Fruit fly (Drosophila melanogaster): ENCODE results near the gene Unc-76.
A peak's percentile ranks its signal among the peaks of the same experiment; 100 is the strongest.

Unc-76 gene

DNA sequence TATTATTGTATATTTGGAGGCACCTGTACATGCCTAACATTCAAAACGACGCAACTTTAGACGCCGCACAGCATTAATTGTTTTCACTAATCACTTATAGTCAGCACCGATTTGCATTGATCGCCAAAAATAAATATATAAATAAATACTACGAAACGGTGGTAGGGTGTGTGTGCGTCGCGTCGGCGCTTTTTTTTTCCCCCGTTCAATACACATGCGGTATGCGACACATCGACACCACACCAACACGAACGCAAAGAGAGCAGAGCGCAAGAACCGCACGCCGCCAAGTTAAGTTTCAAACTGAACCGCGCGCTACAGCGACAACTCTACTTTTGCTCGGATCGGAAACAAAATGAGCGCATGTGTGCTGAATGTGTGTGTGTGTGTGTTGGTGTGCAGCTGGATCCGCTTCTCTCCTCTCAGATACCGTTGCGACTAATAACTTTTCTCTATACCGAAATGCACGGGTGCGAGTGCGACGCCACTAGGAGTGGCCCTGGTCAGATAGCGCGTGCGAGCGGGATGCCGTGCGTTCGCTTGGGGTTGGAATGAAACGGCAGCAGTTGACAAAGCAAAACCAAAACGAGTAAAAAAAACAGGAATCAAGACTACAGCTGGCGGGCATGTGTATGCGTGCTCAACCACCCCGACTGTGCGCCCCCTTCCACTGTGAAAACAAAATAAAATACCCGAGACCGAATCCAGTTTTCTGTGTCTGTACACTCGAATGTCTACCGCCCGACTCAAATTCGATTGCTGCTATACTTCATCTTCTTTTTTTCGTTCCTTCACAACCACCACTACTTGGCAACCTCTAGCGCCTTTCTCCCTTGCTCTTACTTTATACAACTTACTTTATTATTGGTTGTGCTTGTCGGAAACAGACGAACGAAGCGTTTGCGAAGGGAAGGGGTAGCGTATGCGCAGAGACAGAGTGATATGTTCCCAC is 42.9 kb downstream of the Unc-76 start, which contains the start of gene ph-d (continued):
- TF ChIP-seq BtbVII (GFP tag; optimal IDR thresholded peaks at IDR 0.05) (peak; percentile 44), Atf6 (GFP tag; IDR thresholded peaks at IDR 0.05) (peak; percentile 43), Sry-β (GFP tag; optimal IDR thresholded peaks at IDR 0.05) (no peak), twi (tag; optimal IDR thresholded peaks at IDR 0.05) (peak; percentile 96), zen2 (GFP tag; IDR thresholded peaks at IDR 0.05; ENCODE audit: partially characterized antibody) (no peak), CG30020 (tag; optimal IDR thresholded peaks at IDR 0.05) (no peak), Blimp-1 (GFP tag; optimal IDR thresholded peaks at IDR 0.05) (peak; percentile 52), gce (GFP tag; IDR thresholded peaks at IDR 0.05) (0 out of 3 replicates have a peak, but pooled peaks have one; percentile 67), knrl (GFP tag; IDR thresholded peaks at IDR 0.05; ENCODE audit: partially characterized antibody) (0 out of 3 replicates have a peak, but pooled peaks have one; percentile 24), CG32532 (GFP tag; IDR thresholded peaks at IDR 0.05) (peak; percentile 33; the same call in 1 of the 2 replicates), caup (GFP tag; optimal IDR thresholded peaks at IDR 0.05; ENCODE audit: severe bottlenecking) (peak; percentile 42), Pdp1 (GFP tag; optimal IDR thresholded peaks at IDR 0.05) (peak in 1 of 2 experiments; percentile 27), CG13424 (tag; optimal IDR thresholded peaks at IDR 0.05) (peak; percentile 3), nmo (GFP tag; optimal IDR thresholded peaks at IDR 0.05) (peak; percentile 59), CG10147 (GFP tag; optimal IDR thresholded peaks at IDR 0.05) (no peak), CG17328 (GFP tag; IDR thresholded peaks at IDR 0.05) (peak; percentile 38), pb (GFP tag; optimal IDR thresholded peaks at IDR 0.05) (peak; percentile 13), CG2116 (GFP tag; optimal IDR thresholded peaks at IDR 0.05) (peak; percentile 47), pzg (GFP tag; optimal IDR thresholded peaks at IDR 0.05) (peak; percentile 13), CG9817 (tag; optimal IDR thresholded peaks at IDR 0.05) (peak; percentile 13), CG6813 (GFP tag; optimal IDR thresholded peaks at IDR 0.05) (peak; percentile 13), CG4282 (GFP tag; optimal IDR thresholded peaks at IDR 0.05) (no peak), CG17385 (GFP tag; optimal IDR thresholded peaks at IDR 0.05) (peak; percentile 27), CG10321 (GFP tag; IDR thresholded peaks at IDR 0.05) (peak; percentile 98), BEAF-32 (GFP tag; optimal IDR thresholded peaks at IDR 0.05) (no peak), Dad (GFP tag; optimal IDR thresholded peaks at IDR 0.05) (no peak), CG14860 (GFP tag; IDR thresholded peaks at IDR 0.05; ENCODE audit: partially characterized antibody) (no peak), sens-2 (GFP tag; IDR thresholded peaks at IDR 0.05) (no peak), CG30403 (GFP tag; optimal IDR thresholded peaks at IDR 0.05) (peak; percentile 42), Fer3 (tag; optimal IDR thresholded peaks at IDR 0.05) (peak; percentile 31), usp (GFP tag; optimal IDR thresholded peaks at IDR 0.05) (no peak), kni (GFP tag; optimal IDR thresholded peaks at IDR 0.05) (peak; percentile 99), luna (GFP tag; optimal IDR thresholded peaks at IDR 0.05) (no peak), D (optimal IDR thresholded peaks at IDR 0.05) (peak; percentile 73), D (GFP tag; optimal IDR thresholded peaks at IDR 0.05) (peak; percentile 9), Dbx (GFP tag; IDR thresholded peaks at IDR 0.05) (peak; percentile 32; the same call in 1 of the 3 replicates), CG3995 (GFP tag; optimal IDR thresholded peaks at IDR 0.05) (no peak), lilli (GFP tag; optimal IDR thresholded peaks at IDR 0.05) (peak; percentile 52), dmrt11E (tag; optimal IDR thresholded peaks at IDR 0.05) (peak; percentile 44), HHEX (GFP tag; optimal IDR thresholded peaks at IDR 0.05) (peak; percentile 63), tin (GFP tag; optimal IDR thresholded peaks at IDR 0.05) (peak; percentile 30), unpg (GFP tag; optimal IDR thresholded peaks at IDR 0.05) (peak; percentile 54), dmrt99B (tag; optimal IDR thresholded peaks at IDR 0.05) (peak; percentile 63), CG31441 (GFP tag; IDR thresholded peaks at IDR 0.05) (peak; percentile 63), sqz (GFP tag; optimal IDR thresholded peaks at IDR 0.05) (peak; percentile 97), CG3407 (GFP tag; optimal IDR thresholded peaks at IDR 0.05) (peak; percentile 25), CHES-1-like (GFP tag; optimal IDR thresholded peaks at IDR 0.05) (peak; percentile 48)
